Worm (Caenorhabditis elegans) whole organism, mixed stage, embryonic: ENCODE data around the gene srh-5.

ENCODE experiments used
- M03D4.4 ChIP-seq: sonication (generic microtip); optimal IDR thresholded peaks from 2 replicates; lab custom pipeline; 2017; ENCODE audit warnings: mild to moderate bottlenecking, missing genetic modification characterization, missing compliant biosample characterization
- bed-3 ChIP-seq: fragments of 200-800 bp; sonication (Bioruptor generic); optimal IDR thresholded peaks from 3 replicates; lab custom pipeline; 2018; ENCODE audit warnings: mild to moderate bottlenecking, missing genetic modification characterization, moderate library complexity, missing compliant biosample characterization
- blmp-1 ChIP-seq: fragments of 150-350 bp; optimal IDR thresholded peaks from 2 replicates; lab custom pipeline; 2014; ENCODE audit warnings: missing biosample characterization, missing genetic modification characterization
- ceh-39 ChIP-seq: fragments of 150-350 bp; optimal IDR thresholded peaks from 2 replicates; lab custom pipeline; 2014; ENCODE audit warnings: missing biosample characterization, missing genetic modification characterization
- ceh-43 ChIP-seq: fragments of 200-800 bp; sonication (Bioruptor generic); optimal IDR thresholded peaks from 2 replicates; lab custom pipeline; 2018; ENCODE audit warnings: mild to moderate bottlenecking, missing genetic modification characterization, moderate library complexity, missing compliant biosample characterization
- ceh-83 ChIP-seq: fragments of 200-800 bp; sonication (Bioruptor generic); optimal IDR thresholded peaks from 2 replicates; lab custom pipeline; 2018; ENCODE audit warnings: mild to moderate bottlenecking, missing genetic modification characterization, missing compliant biosample characterization
- ces-1 ChIP-seq: fragments of 150-350 bp; optimal IDR thresholded peaks from 2 replicates; lab custom pipeline; 2014; ENCODE audit warnings: missing biosample characterization, missing genetic modification reagents, missing genetic modification characterization
- cnd-1 ChIP-seq: fragments of 200-800 bp; sonication (Bioruptor generic); optimal IDR thresholded peaks from 2 replicates; lab custom pipeline; 2018; ENCODE audit warnings: mild to moderate bottlenecking, missing genetic modification characterization, missing compliant biosample characterization
- drap-1 ChIP-seq: fragments of 200-800 bp; sonication (Bioruptor generic); optimal IDR thresholded peaks from 3 replicates; lab custom pipeline; 2018; ENCODE audit warnings: mild to moderate bottlenecking, missing genetic modification characterization, missing compliant biosample characterization
- elt-1 ChIP-seq: sonication (generic microtip); optimal IDR thresholded peaks from 2 replicates; lab custom pipeline; 2017; ENCODE audit warnings: missing genetic modification characterization, mild to moderate bottlenecking, missing compliant biosample characterization, antibody characterized with exemption, moderate library complexity, borderline replicate concordance; ENCODE audit not compliant: insufficient read depth
- flh-1 ChIP-seq: fragments of 200-800 bp; sonication (Bioruptor generic); optimal IDR thresholded peaks from 2 replicates; lab custom pipeline; 2018; ENCODE audit warnings: mild to moderate bottlenecking, missing genetic modification characterization, moderate library complexity, missing compliant biosample characterization
- ham-2 ChIP-seq: fragments of 200-800 bp; sonication (Bioruptor generic); optimal IDR thresholded peaks from 2 replicates; lab custom pipeline; 2018; ENCODE audit warnings: mild to moderate bottlenecking, missing genetic modification characterization, missing compliant biosample characterization
- hlh-1 ChIP-seq: fragments of 150-350 bp; optimal IDR thresholded peaks from 2 replicates; lab custom pipeline; 2014; ENCODE audit warnings: missing biosample characterization, missing genetic modification reagents, missing genetic modification characterization
- lin-13 ChIP-seq: fragments of 150-350 bp; optimal IDR thresholded peaks from 2 replicates; lab custom pipeline; 2014; ENCODE audit warnings: missing biosample characterization, missing genetic modification characterization
- lsy-2 ChIP-seq: fragments of 150-350 bp; optimal IDR thresholded peaks from 2 replicates; lab custom pipeline; 2014; ENCODE audit warnings: missing biosample characterization, missing genetic modification characterization
- mab-5 ChIP-seq: fragments of 150-350 bp; optimal IDR thresholded peaks from 2 replicates; lab custom pipeline; 2014; ENCODE audit warnings: missing biosample characterization, missing genetic modification characterization
- mep-1 ChIP-seq: fragments of 150-350 bp; optimal IDR thresholded peaks from 2 replicates; lab custom pipeline; 2017; ENCODE audit warnings: missing biosample characterization, missing genetic modification reagents, missing genetic modification characterization, inconsistent platforms
- nhr-12 ChIP-seq: fragments of 150-350 bp; optimal IDR thresholded peaks from 2 replicates; lab custom pipeline; 2014; ENCODE audit warnings: missing biosample characterization, missing genetic modification characterization
- nhr-2 ChIP-seq: fragments of 150-350 bp; optimal IDR thresholded peaks from 2 replicates; lab custom pipeline; 2014; ENCODE audit warnings: missing biosample characterization, missing genetic modification characterization
- nhr-237 ChIP-seq: fragments of 150-350 bp; optimal IDR thresholded peaks from 2 replicates; lab custom pipeline; 2014; ENCODE audit warnings: missing biosample characterization, missing genetic modification characterization
- nhr-28 ChIP-seq: fragments of 150-350 bp; optimal IDR thresholded peaks from 2 replicates; lab custom pipeline; 2014; ENCODE audit warnings: missing biosample characterization, missing genetic modification characterization
- nhr-76 ChIP-seq: sonication (generic microtip); optimal IDR thresholded peaks from 2 replicates; lab custom pipeline; 2017; ENCODE audit warnings: missing biosample characterization, missing genetic modification characterization
- pha-4 ChIP-seq: fragments of 150-350 bp; optimal IDR thresholded peaks from 2 replicates; lab custom pipeline; 2018; ENCODE audit warnings: missing biosample characterization, missing genetic modification reagents, missing genetic modification characterization
- sem-2 ChIP-seq: fragments of 200-800 bp; sonication (Bioruptor generic); optimal IDR thresholded peaks from 2 replicates; lab custom pipeline; 2018; ENCODE audit warnings: mild to moderate bottlenecking, missing genetic modification characterization, missing compliant biosample characterization
- snpc-4 ChIP-seq: fragments of 150-350 bp; optimal IDR thresholded peaks from 2 replicates; lab custom pipeline; 2014; ENCODE audit warnings: missing biosample characterization, missing genetic modification characterization
- sptf-1 ChIP-seq: sonication (generic microtip); optimal IDR thresholded peaks from 2 replicates; lab custom pipeline; 2017; ENCODE audit warnings: mild to moderate bottlenecking, missing genetic modification characterization, moderate library complexity, missing compliant biosample characterization
- unc-120 ChIP-seq: sonication (generic microtip); optimal IDR thresholded peaks from 2 replicates; lab custom pipeline; 2017; ENCODE audit warnings: missing genetic modification characterization, missing compliant biosample characterization; ENCODE audit not compliant: poor library complexity, severe bottlenecking
- unc-39 ChIP-seq: fragments of 150-350 bp; optimal IDR thresholded peaks from 2 replicates; lab custom pipeline; 2014; ENCODE audit warnings: missing biosample characterization, missing genetic modification characterization
- unc-62 ChIP-seq: fragments of 150-350 bp; optimal IDR thresholded peaks from 2 replicates; lab custom pipeline; 2014; ENCODE audit warnings: missing biosample characterization, missing genetic modification reagents, missing genetic modification characterization
- zip-8 ChIP-seq: fragments of 150-350 bp; optimal IDR thresholded peaks from 2 replicates; lab custom pipeline; 2014; ENCODE audit warnings: missing biosample characterization, missing genetic modification characterization
- ztf-11 ChIP-seq: fragments of 150-350 bp; optimal IDR thresholded peaks from 2 replicates; lab custom pipeline; 2014; ENCODE audit warnings: missing biosample characterization, missing genetic modification characterization

The srh-5 gene

DNA sequence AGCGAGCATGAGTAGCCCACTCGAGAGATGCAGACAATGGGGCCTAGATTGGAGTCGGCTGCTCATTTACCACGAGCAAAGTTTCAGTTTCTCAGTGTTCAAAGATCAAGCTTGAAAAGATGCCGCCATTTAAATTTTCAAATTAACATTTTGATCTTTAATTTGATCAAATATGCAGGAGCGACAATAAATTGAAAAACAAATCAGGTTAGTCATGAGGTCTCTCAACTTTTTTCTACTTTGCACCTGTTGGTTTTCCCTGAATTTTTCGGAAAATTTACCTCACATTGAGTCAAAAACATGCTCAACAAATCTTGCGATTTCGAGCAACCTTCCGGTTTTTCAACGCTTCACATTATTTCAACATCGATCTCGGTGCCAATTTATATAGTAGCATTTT, at the start of gene srh-5:
TSS of gene srh-5 (plus strand) at position 301 of the 400 bp plus-strand sequence.
- TF ChIP-seq ceh-83 (GFP tag; lab: Kevin White, UChicago) (no peak), ceh-43 (no peak), mab-5 (tag; lab: Kevin White, UChicago) (no peak), sem-2 (GFP tag; lab: Kevin White, UChicago) (no peak)

DNA sequence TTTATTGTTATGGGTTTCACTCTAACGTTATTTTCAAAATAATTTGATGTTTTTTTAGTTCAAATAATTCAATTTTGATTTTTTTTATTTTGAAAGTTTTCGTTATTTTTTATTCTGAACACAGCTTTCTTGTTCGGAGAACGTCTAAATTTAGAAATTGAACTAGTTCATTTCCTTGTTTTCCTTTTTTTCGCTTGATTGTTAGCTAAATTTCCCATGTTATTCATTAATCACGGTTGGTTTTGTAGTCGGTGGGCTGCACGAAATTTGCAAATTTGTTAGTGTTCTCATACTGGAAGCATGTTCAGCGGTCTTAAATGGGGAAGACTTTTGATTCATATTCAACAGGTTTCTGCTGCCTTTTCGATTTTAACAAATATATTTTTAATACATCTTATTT, 49.6 kb upstream of the srh-5 start, which contains the start of gene str-222:
TSS of gene str-222 (plus strand) at position 301 of the 400 bp plus-strand sequence.
- TF ChIP-seq cnd-1 (tag; lab: Kevin White, UChicago) (no peak), unc-39 (no peak), sptf-1 (tag; lab: Kevin White, UChicago) (no peak), nhr-28 (no peak), blmp-1 (tag; lab: Kevin White, UChicago) (no peak), nhr-2 (no peak), unc-120 (tag; lab: Kevin White, UChicago) (no peak), lin-13 (tag; lab: Kevin White, UChicago) (no peak)

DNA sequence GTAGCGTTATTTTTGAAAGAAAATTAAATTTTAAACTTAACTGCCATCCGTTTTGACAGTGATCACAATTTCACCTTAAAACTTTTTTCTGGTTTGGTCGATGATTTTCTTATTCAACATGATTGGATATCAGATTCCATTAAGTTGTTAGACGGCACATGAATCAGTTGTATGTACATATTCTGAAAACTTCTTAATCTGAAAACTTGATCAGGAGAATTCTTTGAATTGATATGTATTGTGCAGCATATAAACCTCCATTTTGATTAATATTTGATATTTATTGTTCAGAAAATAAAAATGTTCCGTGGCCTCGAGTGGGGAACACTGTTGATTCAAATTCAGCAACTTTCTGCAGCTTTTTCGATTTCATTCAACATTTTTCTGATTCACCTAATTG, 45.4 kb upstream of the srh-5 start, which contains the start of gene str-221:
TSS of gene str-221 (plus strand) at position 301 of the 400 bp plus-strand sequence.
- no peak for TF ChIP-seq snpc-4
- no peak for TF ChIP-seq unc-62 (GFP tag; lab: Kevin White, UChicago)
- TF ChIP-seq cnd-1 (tag; lab: Kevin White, UChicago), result no peak
- no peak for TF ChIP-seq drap-1 (GFP tag; lab: Kevin White, UChicago)

DNA sequence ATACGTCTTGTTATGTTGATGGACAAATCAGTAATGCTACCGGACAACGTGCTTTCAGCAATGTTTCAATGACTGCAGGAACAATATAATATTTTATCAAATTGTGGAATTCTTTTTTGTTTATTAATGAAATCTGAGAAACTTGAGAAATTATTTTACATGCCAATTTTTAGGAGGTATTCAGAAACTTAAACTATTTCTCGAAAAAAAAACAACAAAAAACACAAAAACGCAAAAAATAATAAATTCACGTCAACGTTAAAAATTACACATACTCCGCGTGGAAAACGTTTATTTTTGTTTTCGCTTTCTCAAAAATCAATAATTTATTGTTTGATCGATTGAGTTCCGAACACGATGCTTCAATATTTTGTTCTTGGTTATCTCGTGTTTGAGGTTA, 43.2 kb upstream of the srh-5 start, which contains the start of gene Y46H3D.1:
TSS of gene Y46H3D.1 (plus strand) at position 301 of the 400 bp plus-strand sequence.
- TF ChIP-seq lsy-2 (tag; lab: Kevin White, UChicago) (no peak), ham-2 (GFP tag; lab: Kevin White, UChicago) (no peak), nhr-2 (no peak), zip-8 (no peak), cnd-1 (tag; lab: Kevin White, UChicago) (no peak), ztf-11 (tag; lab: Kevin White, UChicago) (no peak), nhr-76 (tag; lab: Kevin White, UChicago) (no peak), elt-1 (tag; lab: Kevin White, UChicago) (no peak), M03D4.4 (no peak)

DNA sequence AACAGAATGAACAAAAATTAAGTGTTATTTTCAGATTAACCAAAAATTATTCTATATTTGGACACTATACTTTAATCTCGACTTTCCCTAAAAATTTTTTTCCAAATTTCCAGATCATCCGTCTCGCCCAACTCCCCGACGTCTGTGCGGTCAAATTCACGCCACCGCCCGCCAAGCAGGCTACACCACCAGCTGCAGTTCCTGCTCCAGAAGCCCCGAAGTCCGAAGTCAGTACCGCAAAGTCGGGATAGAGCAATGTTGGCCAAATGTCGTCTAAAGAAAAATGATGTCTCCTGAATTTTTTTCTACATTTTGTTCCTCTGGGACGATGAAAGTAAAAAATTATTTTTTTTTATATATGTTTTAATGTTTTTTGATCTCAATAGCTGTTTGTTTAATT, 42.7 kb upstream of the srh-5 start:
- TF ChIP-seq bed-3 (GFP tag; lab: Kevin White, UChicago) (no peak), ces-1 (GFP tag; lab: Kevin White, UChicago) (no peak), mep-1 (tag; lab: Kevin White, UChicago) (no peak), lsy-2 (tag; lab: Kevin White, UChicago) (no peak), nhr-28 (no peak), hlh-1 (tag; lab: Kevin White, UChicago) (no peak), ceh-39 (tag; lab: Kevin White, UChicago) (no peak), unc-120 (tag; lab: Kevin White, UChicago) (no peak), nhr-2 (no peak), pha-4 (no peak), unc-39 (no peak), ham-2 (GFP tag; lab: Kevin White, UChicago) (no peak), nhr-237 (tag; lab: Kevin White, UChicago) (no peak), ceh-83 (GFP tag; lab: Kevin White, UChicago) (no peak)

DNA sequence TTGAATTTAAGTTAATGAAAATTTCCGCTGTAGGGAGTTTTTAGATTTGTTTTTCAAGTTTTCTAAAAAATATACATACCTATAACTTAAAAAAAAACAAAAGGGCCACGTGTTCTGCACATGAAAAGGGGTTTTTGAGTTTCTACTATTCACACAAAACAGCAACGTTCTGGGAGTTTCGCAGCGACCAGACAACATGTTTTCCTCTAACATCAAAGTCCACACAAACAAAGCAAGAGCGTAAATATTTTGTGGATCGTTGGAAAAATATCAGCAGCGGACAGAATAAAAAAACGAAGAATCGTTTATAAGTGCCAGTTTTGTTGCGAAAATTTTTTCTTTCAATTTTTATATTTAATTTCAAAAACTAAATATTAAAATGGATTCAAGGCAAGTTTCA, 41.5 kb upstream of the srh-5 start, which contains the start of gene alh-2:
TSS of gene alh-2 (plus strand) at position 284 of the 400 bp plus-strand sequence.
- TF ChIP-seq unc-120 (tag; lab: Kevin White, UChicago) (no peak), ceh-43 (no peak), drap-1 (GFP tag; lab: Kevin White, UChicago) (no peak), nhr-12 (tag; lab: Kevin White, UChicago) (no peak), nhr-76 (tag; lab: Kevin White, UChicago) (no peak), zip-8 (no peak), ham-2 (GFP tag; lab: Kevin White, UChicago) (no peak), flh-1 (GFP tag; lab: Kevin White, UChicago) (no peak), ceh-39 (tag; lab: Kevin White, UChicago) (no peak), unc-39 (no peak)
- TF ChIP-seq, all 35 proteins: peak for 0
